Worm (Caenorhabditis elegans): Measurements from ENCODE around the gene exos-9.

DNA sequence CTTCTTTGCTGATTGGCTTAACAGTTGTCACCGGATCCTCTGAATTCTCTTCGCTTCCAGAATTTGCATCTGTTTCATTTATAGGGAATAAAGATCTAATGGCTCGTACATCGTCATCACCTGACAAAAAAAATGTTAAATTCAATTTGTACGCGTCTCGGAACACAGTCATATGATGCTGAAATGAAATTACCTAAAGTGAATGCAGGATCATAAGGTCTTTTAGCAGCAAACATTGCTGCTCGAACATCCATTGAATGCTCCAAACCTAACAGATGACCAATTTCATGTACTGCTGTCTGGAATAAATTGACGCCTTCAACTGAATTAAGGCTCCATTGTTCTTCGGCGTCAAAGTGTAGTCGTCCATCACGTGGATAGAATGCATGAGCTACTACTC is 48.5 kb upstream of the exos-9 start:
- TF ChIP-seq W03F9.2 (tag; optimal IDR thresholded peaks at IDR 0.05) (no peak), dao-5 (tag; optimal IDR thresholded peaks at IDR 0.05) (no peak), him-1 (tag; optimal IDR thresholded peaks at IDR 0.05) (no peak)

All from whole organism, L4/young adult.